Worm (Caenorhabditis elegans): ENCODE data around the gene T24C4.3.

DNA sequence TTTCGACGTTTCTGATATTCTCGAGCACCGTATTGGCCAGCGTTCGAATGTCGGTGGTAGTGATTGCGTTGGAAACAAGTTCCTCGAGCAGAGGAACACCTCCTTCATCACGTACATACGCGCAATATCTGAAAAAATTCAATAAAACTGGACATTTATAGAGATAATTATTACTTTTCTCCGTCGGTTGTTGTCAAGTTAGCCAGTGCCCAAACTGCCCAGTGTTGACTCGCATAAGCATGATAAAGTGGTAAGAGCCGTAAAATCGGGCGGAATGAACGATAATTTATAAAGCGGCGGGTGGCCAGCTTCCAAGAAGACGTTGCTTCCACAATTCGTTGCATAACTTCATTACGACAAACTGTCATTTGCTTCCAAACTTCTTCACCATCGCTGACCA is 11.3 kb upstream of the T24C4.3 start:
- TF ChIP-seq klf-2 (GFP tag; conservative IDR thresholded peaks at IDR 0.05) (no peak), flt-1 (GFP tag; IDR thresholded peaks at IDR 0.05) (no peak), ref-1 (GFP tag; conservative IDR thresholded peaks at IDR 0.05) (no peak)

Data from whole organism, midembryonic.